Fruit fly (Drosophila melanogaster) whole organism, wandering third instar larva: Measurements from ENCODE around the gene Vps52.
A peak's percentile ranks its signal among the peaks of the same experiment; 100 is the strongest.

Source experiments
- Abd-B ChIP-seq: fragments of >200 bp; optimal IDR thresholded peaks from 2 replicates; lab custom pipeline; 2017; ENCODE audit warnings: missing biosample characterization, missing genetic modification characterization
- CG32264 ChIP-seq: fragments of 200-800 bp; sonication (Bioruptor generic); optimal IDR thresholded peaks from 2 replicates; lab custom pipeline; 2016; ENCODE audit warnings: missing biosample characterization, missing genetic modification characterization
- CG9705 ChIP-seq: fragments of 200-800 bp; sonication (Bioruptor generic); optimal IDR thresholded peaks from 2 replicates; lab custom pipeline; 2018; ENCODE audit warnings: missing biosample characterization, mild to moderate bottlenecking, missing genetic modification characterization
- CrebA ChIP-seq: fragments of 200-800 bp; sonication (Bioruptor generic); optimal IDR thresholded peaks from 2 replicates; lab custom pipeline; 2016; ENCODE audit warnings: missing biosample characterization, mild to moderate bottlenecking, missing genetic modification characterization, borderline replicate concordance
- Dfd ChIP-seq: fragments of >200 bp; optimal IDR thresholded peaks from 2 replicates; lab custom pipeline; 2017; ENCODE audit warnings: missing biosample characterization, missing genetic modification characterization
- Dif ChIP-seq: fragments of 200-275, 200-300 bp; sonication (Bioruptor generic); optimal IDR thresholded peaks from 2 replicates; lab custom pipeline; 2018; ENCODE audit warnings: missing biosample characterization, missing genetic modification characterization; ENCODE audit not compliant: partially characterized antibody
- GATAd ChIP-seq: sonication (Bioruptor generic); optimal IDR thresholded peaks from 2 replicates; lab custom pipeline; 2016; ENCODE audit warnings: missing biosample characterization, missing genetic modification characterization
- HLH106 ChIP-seq: fragments of 200-800 bp; optimal IDR thresholded peaks from 3 replicates; lab custom pipeline; 2019; ENCODE audit warnings: missing biosample characterization, mild to moderate bottlenecking, missing genetic modification characterization, moderate library complexity
- Hnf4 ChIP-seq: fragments of 200-800 bp; sonication (Bioruptor generic); optimal IDR thresholded peaks from 2 replicates; lab custom pipeline; 2016; ENCODE audit warnings: missing biosample characterization, mild to moderate bottlenecking, missing genetic modification characterization
- Hr78 ChIP-seq: fragments of >200 bp; optimal IDR thresholded peaks from 2 replicates; lab custom pipeline; 2017; ENCODE audit warnings: missing biosample characterization, missing genetic modification characterization
- Hr83 ChIP-seq: fragments of 200-300 bp; sonication (Bioruptor generic); optimal IDR thresholded peaks from 2 replicates; lab custom pipeline; 2016; ENCODE audit warnings: missing biosample characterization, mild to moderate bottlenecking, missing genetic modification characterization, moderate library complexity; ENCODE audit not compliant: poor library complexity, severe bottlenecking
- Jra ChIP-seq: sonication (Bioruptor generic); optimal IDR thresholded peaks from 2 replicates; lab custom pipeline; 2016; ENCODE audit warnings: missing biosample characterization, missing genetic modification characterization
- Mio ChIP-seq: sonication (Bioruptor generic); optimal IDR thresholded peaks from 2 replicates; lab custom pipeline; 2016; ENCODE audit warnings: missing biosample characterization, missing genetic modification characterization
- Myc ChIP-seq: fragments of >200 bp; optimal IDR thresholded peaks from 2 replicates; lab custom pipeline; 2017
- N ChIP-seq: fragments of >200 bp; optimal IDR thresholded peaks from 2 replicates; lab custom pipeline; 2018; ENCODE audit warnings: missing biosample characterization, missing external identifiers, missing genetic modification characterization
- OdsH ChIP-seq: fragments of 200-800 bp; sonication (Bioruptor generic); optimal IDR thresholded peaks from 2 replicates; lab custom pipeline; 2016; ENCODE audit warnings: missing biosample characterization, mild to moderate bottlenecking, missing genetic modification characterization
- Rel ChIP-seq, 2 experiments: fragments of 200-800 bp; sonication (Bioruptor generic) in 1 of 2; optimal IDR thresholded peaks; 2 replicates in 1 of 2; 3 replicates in 1 of 2; lab custom pipeline; 2016 to 2019; ENCODE audit warnings: mild to moderate bottlenecking in 2 of 2, missing biosample characterization in 2 of 2, missing genetic modification characterization in 2 of 2, moderate library complexity in 1 of 2
- Sp1 ChIP-seq: fragments of 200-800 bp; sonication (Bioruptor generic); optimal IDR thresholded peaks from 3 replicates; lab custom pipeline; 2019; ENCODE audit warnings: missing biosample characterization, mild to moderate bottlenecking, missing genetic modification characterization, moderate library complexity
- Vsx2 ChIP-seq: fragments of 200-300, 225-300 bp; sonication (Bioruptor generic); optimal IDR thresholded peaks from 2 replicates; lab custom pipeline; 2018; ENCODE audit warnings: missing biosample characterization, missing genetic modification characterization; ENCODE audit not compliant: partially characterized antibody
- br ChIP-seq: fragments of 200-800 bp; sonication (Bioruptor generic); optimal IDR thresholded peaks from 2 replicates; lab custom pipeline; 2016; ENCODE audit warnings: missing biosample characterization, missing genetic modification characterization
- brk ChIP-seq: fragments of 200-800 bp; sonication (Bioruptor generic); optimal IDR thresholded peaks from 2 replicates; lab custom pipeline; 2016; ENCODE audit warnings: missing biosample characterization, mild to moderate bottlenecking, missing genetic modification characterization
- dl ChIP-seq, 2 experiments: fragments of 175-275, 200-275 bp in 1 of 2; fragments of 200-275 bp in 1 of 2; sonication (Bioruptor generic); optimal IDR thresholded peaks; lab custom pipeline; 2018; ENCODE audit warnings: mild to moderate bottlenecking in 2 of 2, missing biosample characterization in 2 of 2, missing genetic modification characterization in 2 of 2, moderate library complexity in 2 of 2; ENCODE audit not compliant: partially characterized antibody in 2 of 2, insufficient read depth in 1 of 2
- dmrt93B ChIP-seq: fragments of 200-800 bp; sonication (Bioruptor generic); optimal IDR thresholded peaks from 2 replicates; lab custom pipeline; 2018; ENCODE audit warnings: missing biosample characterization, mild to moderate bottlenecking, missing genetic modification characterization
- dsf ChIP-seq: sonication (Bioruptor generic); optimal IDR thresholded peaks from 2 replicates; lab custom pipeline; 2016; ENCODE audit warnings: missing biosample characterization, missing genetic modification characterization, borderline replicate concordance
- ey ChIP-seq: fragments of 200-800 bp; sonication (Bioruptor generic); optimal IDR thresholded peaks from 2 replicates; lab custom pipeline; 2016; ENCODE audit warnings: missing biosample characterization, missing genetic modification characterization
- foxo ChIP-seq, 2 experiments: fragments of 200-800 bp; sonication (Bioruptor generic); optimal IDR thresholded peaks; 2 replicates in 1 of 2; 3 replicates in 1 of 2; lab custom pipeline; 2016 to 2017; ENCODE audit warnings: missing biosample characterization in 2 of 2, missing genetic modification characterization in 2 of 2
- fru ChIP-seq: fragments of 200-800 bp; sonication (Bioruptor generic); optimal IDR thresholded peaks from 3 replicates; lab custom pipeline; 2016; ENCODE audit warnings: missing biosample characterization, mild to moderate bottlenecking, missing genetic modification characterization
- h ChIP-seq: fragments of 200-800 bp; sonication (Bioruptor generic); optimal IDR thresholded peaks from 3 replicates; lab custom pipeline; 2016; ENCODE audit warnings: missing biosample characterization, mild to moderate bottlenecking, missing genetic modification characterization
- jim ChIP-seq: fragments of 175-275, 200-325 bp; sonication (Bioruptor generic); optimal IDR thresholded peaks from 2 replicates; lab custom pipeline; 2016; ENCODE audit warnings: missing biosample characterization, mild to moderate bottlenecking, missing genetic modification characterization
- lola ChIP-seq: fragments of >200 bp; optimal IDR thresholded peaks from 2 replicates; lab custom pipeline; 2017; ENCODE audit warnings: missing biosample characterization, missing genetic modification characterization
- pan ChIP-seq: fragments of >200 bp; optimal IDR thresholded peaks from 2 replicates; lab custom pipeline; 2017
- psq ChIP-seq: fragments of 200-800 bp; sonication (Bioruptor generic); optimal IDR thresholded peaks from 3 replicates; lab custom pipeline; 2017; ENCODE audit warnings: missing biosample characterization, mild to moderate bottlenecking, missing genetic modification characterization, moderate library complexity
- rgr ChIP-seq: fragments of 200-800 bp; sonication (Bioruptor generic); optimal IDR thresholded peaks from 3 replicates; lab custom pipeline; 2016; ENCODE audit warnings: missing biosample characterization, mild to moderate bottlenecking, missing genetic modification characterization
- sage ChIP-seq: fragments of 200-800 bp; sonication (Bioruptor generic); optimal IDR thresholded peaks from 2 replicates; lab custom pipeline; 2016; ENCODE audit warnings: missing biosample characterization, mild to moderate bottlenecking, missing genetic modification characterization
- sv ChIP-seq: fragments of 200-800 bp; sonication (Bioruptor generic); optimal IDR thresholded peaks from 3 replicates; lab custom pipeline; 2016; ENCODE audit warnings: missing biosample characterization, missing genetic modification characterization
- tai ChIP-seq: sonication (Bioruptor generic); optimal IDR thresholded peaks from 2 replicates; lab custom pipeline; 2016; ENCODE audit warnings: missing biosample characterization, missing genetic modification characterization
- usp ChIP-seq: fragments of >200 bp; optimal IDR thresholded peaks from 2 replicates; lab custom pipeline; 2017; ENCODE audit warnings: missing biosample characterization, missing genetic modification characterization
- woc ChIP-seq: sonication (Bioruptor generic); optimal IDR thresholded peaks from 2 replicates; lab custom pipeline; 2016; ENCODE audit warnings: missing biosample characterization, mild to moderate bottlenecking, missing genetic modification characterization

Gene Vps52

DNA sequence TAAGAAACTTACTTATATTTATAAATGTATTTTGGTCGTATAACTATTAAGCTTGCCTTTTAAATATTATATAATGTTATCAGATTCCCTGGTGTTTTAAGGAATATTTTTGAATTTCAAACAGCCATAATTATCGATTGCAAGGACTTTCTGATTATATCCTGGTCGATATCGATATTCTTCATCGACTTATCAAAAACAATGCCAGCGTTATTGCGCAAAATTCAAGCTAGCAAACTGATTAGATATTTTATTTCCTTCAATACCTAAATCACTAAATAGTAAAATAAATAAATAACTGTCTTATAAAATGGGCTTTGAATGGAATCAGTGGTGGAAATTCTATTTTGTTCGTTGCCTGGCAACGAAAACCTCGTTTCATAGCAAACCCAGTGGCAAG lies 6.3 kb downstream of the Vps52 start, which contains the start of gene CG14020:
Gene CG14020, plus strand, starts transcription at position 345 of the 400 bp plus-strand sequence.
- TF ChIP-seq Abd-B (GFP tag; lab: Kevin White, UChicago): no peak
- no peak for TF ChIP-seq h (GFP tag; lab: Kevin White, UChicago)
- TF ChIP-seq Sp1 (GFP tag; lab: Kevin White, UChicago): no peak
- no peak for TF ChIP-seq woc (GFP tag; lab: Kevin White, UChicago)
- no peak for TF ChIP-seq br (GFP tag; lab: Kevin White, UChicago)
- no peak for TF ChIP-seq N
- TF ChIP-seq Hr78 (GFP tag; lab: Kevin White, UChicago): no peak
- no peak for TF ChIP-seq CG32264 (GFP tag; lab: Kevin White, UChicago)
- TF ChIP-seq Hr83 (GFP tag; lab: Kevin White, UChicago): no peak
- TF ChIP-seq dmrt93B (GFP tag; lab: Kevin White, UChicago): no peak

dm6 chr2L:5514946-5515345 lies 8.8 kb downstream of the Vps52 start:
- no peak for TF ChIP-seq jim
- no peak for TF ChIP-seq Mio
- TF ChIP-seq CG9705 (GFP tag; lab: Kevin White, UChicago): no peak
- TF ChIP-seq fru: no peak
- no peak for TF ChIP-seq N
- no peak for TF ChIP-seq ey (GFP tag; lab: Kevin White, UChicago)
- no peak for TF ChIP-seq lola
- TF ChIP-seq Sp1 (GFP tag; lab: Kevin White, UChicago): no peak
- no peak for TF ChIP-seq woc (GFP tag; lab: Kevin White, UChicago)
- no peak for TF ChIP-seq Vsx2 (GFP tag; lab: Kevin White, UChicago)
- TF ChIP-seq HLH106 (tag; lab: Kevin White, UChicago): no peak
- no peak for TF ChIP-seq Myc

DNA sequence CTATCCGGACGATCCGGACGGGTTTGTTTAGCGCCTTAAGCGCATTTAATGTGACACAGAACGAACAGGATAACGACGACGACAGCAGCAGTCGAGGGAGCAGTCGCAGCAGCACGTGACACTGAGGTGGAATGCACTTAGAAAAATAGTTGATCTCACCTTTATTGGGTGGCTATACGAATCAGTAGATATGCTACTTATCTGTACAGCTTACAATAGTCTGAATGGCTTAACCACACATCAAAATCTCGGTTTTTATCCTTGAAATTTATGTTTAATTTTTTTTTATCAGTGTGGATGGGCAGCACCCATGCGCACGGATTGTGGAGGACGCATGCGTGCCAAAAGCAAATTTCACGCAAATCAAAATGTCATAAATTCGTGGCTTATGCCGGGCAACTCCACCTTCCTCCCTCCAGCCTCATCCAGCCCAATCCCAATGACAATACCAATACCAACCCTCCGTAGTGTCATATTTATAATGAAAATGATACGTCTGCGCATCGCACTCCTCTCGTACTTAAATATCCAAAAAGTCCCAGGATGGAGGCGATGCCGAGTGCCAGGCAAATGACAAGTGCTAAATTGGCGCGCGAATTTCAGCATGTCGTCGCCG lies 15.8 kb downstream of the Vps52 start:
- peak; percentile 16 for TF ChIP-seq HLH106 (tag; lab: Kevin White, UChicago)
- TF ChIP-seq Vsx2 (GFP tag; lab: Kevin White, UChicago): no peak
- TF ChIP-seq foxo (GFP tag; optimal IDR thresholded peaks at IDR 0.05; lab: Kevin White, UChicago): peak in 1 of 2 experiments; percentile 64
- TF ChIP-seq Hr83 (GFP tag; lab: Kevin White, UChicago): no peak

DNA sequence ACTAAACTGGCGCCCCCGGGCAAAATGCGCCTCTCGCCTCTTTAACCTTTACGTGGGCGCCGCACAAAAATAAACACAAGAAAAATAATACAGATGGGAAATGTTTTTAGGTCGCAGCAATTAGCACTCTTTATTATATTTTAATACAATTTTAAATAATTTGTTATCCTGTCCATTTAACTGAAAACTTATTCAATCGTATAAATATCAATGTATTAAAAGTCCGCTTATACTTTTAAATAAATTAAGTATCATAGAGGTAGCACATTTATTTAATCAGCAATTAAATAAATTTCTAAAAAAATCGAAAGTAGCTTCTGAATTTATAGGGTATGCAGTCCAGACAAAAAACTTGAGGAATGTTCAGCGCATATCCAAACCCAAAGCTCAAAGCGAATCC lies 16.6 kb downstream of the Vps52 start:
- TF ChIP-seq Dfd (GFP tag; lab: Kevin White, UChicago): no peak
- TF ChIP-seq Dif (GFP tag; lab: Kevin White, UChicago): no peak
- no peak for TF ChIP-seq CG9705 (GFP tag; lab: Kevin White, UChicago)
- no peak for TF ChIP-seq Sp1 (GFP tag; lab: Kevin White, UChicago)
- TF ChIP-seq psq (GFP tag; lab: Kevin White, UChicago): no peak

DNA sequence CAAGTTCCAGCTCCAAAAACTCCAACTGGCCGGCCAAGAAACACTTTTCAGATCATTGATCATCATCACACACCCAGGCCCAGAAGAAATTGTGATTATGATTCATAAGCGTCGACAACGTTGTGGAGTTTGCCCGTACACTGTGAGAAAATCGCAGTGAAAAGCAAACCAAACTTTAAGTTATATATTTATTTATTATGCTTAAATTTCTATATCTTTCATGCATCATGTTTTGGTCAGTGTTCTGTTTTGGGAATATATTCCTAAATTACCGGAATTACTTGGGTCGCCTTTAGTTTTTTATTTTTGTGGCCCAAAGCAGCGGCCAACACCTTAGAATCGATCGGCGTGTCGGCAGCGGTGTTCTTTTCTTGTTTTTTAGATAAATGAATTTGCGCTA lies 18.6 kb downstream of the Vps52 start:
- TF ChIP-seq jim (no peak), Hr83 (GFP tag; lab: Kevin White, UChicago) (no peak), N (no peak), foxo (GFP tag; optimal IDR thresholded peaks at IDR 0.05; lab: Kevin White, UChicago) (peak in 1 of 2 experiments; percentile 34), Dfd (GFP tag; lab: Kevin White, UChicago) (no peak), Rel (GFP tag; optimal IDR thresholded peaks at IDR 0.05; lab: Kevin White, UChicago) (no peak), Rel (tag; optimal IDR thresholded peaks at IDR 0.05; lab: Kevin White, UChicago) (no peak), rgr (GFP tag; lab: Kevin White, UChicago) (no peak), ey (GFP tag; lab: Kevin White, UChicago) (peak; percentile 28), h (GFP tag; lab: Kevin White, UChicago) (peak; percentile 19), dsf (GFP tag; lab: Kevin White, UChicago) (no peak), HLH106 (tag; lab: Kevin White, UChicago) (peak; percentile 12), fru (peak; percentile 55), Mio (no peak), dl (GFP tag; optimal IDR thresholded peaks at IDR 0.05; lab: Kevin White, UChicago; ENCODE audit: insufficient read depth in 1 of 2, partially characterized antibody in 2 of 2) (no peak), usp (GFP tag; lab: Kevin White, UChicago) (no peak), psq (GFP tag; lab: Kevin White, UChicago) (peak; percentile 30), GATAd (no peak), br (GFP tag; lab: Kevin White, UChicago) (peak; percentile 40), Abd-B (GFP tag; lab: Kevin White, UChicago) (no peak), sage (no peak), brk (GFP tag; lab: Kevin White, UChicago) (no peak), Jra (GFP tag; lab: Kevin White, UChicago) (no peak), CG9705 (GFP tag; lab: Kevin White, UChicago) (no peak), OdsH (peak; percentile 40), Sp1 (GFP tag; lab: Kevin White, UChicago) (peak; percentile 32), sv (GFP tag; lab: Kevin White, UChicago) (no peak), tai (GFP tag; lab: Kevin White, UChicago) (no peak), pan (lab: Kevin White, UChicago) (no peak), CrebA (GFP tag; lab: Kevin White, UChicago) (no peak), Myc (no peak), Hnf4 (GFP tag; lab: Kevin White, UChicago) (peak; percentile 61)
